Worm (Caenorhabditis elegans) whole organism, L2 larva: ENCODE results near the gene C34F6.9.

Experiments
- R02D3.7 ChIP-seq: fragments of 150-350 bp; optimal IDR thresholded peaks from 2 replicates; lab custom pipeline; 2014; ENCODE audit warnings: missing biosample characterization, missing genetic modification characterization
- crh-2 ChIP-seq: sonication (generic microtip); optimal IDR thresholded peaks from 2 replicates; lab custom pipeline; 2017; ENCODE audit warnings: missing biosample characterization, missing genetic modification characterization
- lin-13 ChIP-seq: fragments of 150-350 bp; optimal IDR thresholded peaks from 2 replicates; lab custom pipeline; 2014; ENCODE audit warnings: missing biosample characterization, missing genetic modification reagents, missing genetic modification characterization
- lsy-2 ChIP-seq, 2 experiments: fragments of 150-350 bp in 1 of 2; sonication (generic microtip) in 1 of 2; optimal IDR thresholded peaks; 2 replicates each; lab custom pipeline; 2014 to 2017; ENCODE audit warnings: missing biosample characterization in 2 of 2, missing genetic modification characterization in 2 of 2
- mdl-1 ChIP-seq, 2 experiments: fragments of 150-350 bp in 1 of 2; sonication (generic microtip) in 1 of 2; optimal IDR thresholded peaks; 2 replicates each; lab custom pipeline; 2017; ENCODE audit warnings: missing biosample characterization in 2 of 2, missing genetic modification characterization in 2 of 2
- nhr-10 ChIP-seq: sonication (generic microtip); optimal IDR thresholded peaks from 2 replicates; lab custom pipeline; 2017; ENCODE audit warnings: missing biosample characterization, missing genetic modification characterization
- nhr-237 ChIP-seq: fragments of 150-350 bp; optimal IDR thresholded peaks from 2 replicates; lab custom pipeline; 2014; ENCODE audit warnings: missing biosample characterization, missing genetic modification characterization
- nhr-6 ChIP-seq: fragments of 150-350 bp; optimal IDR thresholded peaks from 2 replicates; lab custom pipeline; 2014; ENCODE audit warnings: missing biosample characterization, missing genetic modification characterization
- skn-1 ChIP-seq: sonication (generic microtip); optimal IDR thresholded peaks from 2 replicates; lab custom pipeline; 2017; ENCODE audit warnings: missing biosample characterization, missing genetic modification characterization
- zag-1 ChIP-seq: fragments of 150-350 bp; optimal IDR thresholded peaks from 2 replicates; lab custom pipeline; 2014; ENCODE audit warnings: missing biosample characterization, missing genetic modification characterization
- ztf-4 ChIP-seq: fragments of 150-350 bp; optimal IDR thresholded peaks from 2 replicates; lab custom pipeline; 2014; ENCODE audit warnings: missing biosample characterization, missing genetic modification characterization

- TF ChIP-seq nhr-10 (tag; lab: Kevin White, UChicago), result no peak
- no peak for TF ChIP-seq lin-13 (GFP tag; lab: Kevin White, UChicago)
- TF ChIP-seq lsy-2 (tag; optimal IDR thresholded peaks at IDR 0.05; lab: Kevin White, UChicago), result no peak
- TF ChIP-seq zag-1 (tag; lab: Kevin White, UChicago), result no peak
- no peak for TF ChIP-seq nhr-6 (tag; lab: Kevin White, UChicago)
- no peak for TF ChIP-seq mdl-1 (tag; optimal IDR thresholded peaks at IDR 0.05; lab: Kevin White, UChicago)
- no peak for TF ChIP-seq R02D3.7
- TF ChIP-seq crh-2 (tag; lab: Kevin White, UChicago), result no peak
- TF ChIP-seq ztf-4 (tag; lab: Kevin White, UChicago), result no peak
- TF ChIP-seq nhr-237 (tag; lab: Kevin White, UChicago), result no peak
- TF ChIP-seq skn-1 (tag; lab: Kevin White, UChicago), result no peak
Measured at ce11 chrX:11264715-11265114, 42.3 kb upstream of the C34F6.9 start.
